Worm (Caenorhabditis elegans): ENCODE data around the gene drp-1.

Gene drp-1

ce11 chrIV:5548843-5549242, 10.6 kb downstream of the drp-1 start:
- TF ChIP-seq ztf-11 (tag; optimal IDR thresholded peaks at IDR 0.05) (no peak), lsy-2 (tag; optimal IDR thresholded peaks at IDR 0.05) (no peak), elt-3 (tag; optimal IDR thresholded peaks at IDR 0.05) (no peak), sptf-1 (tag; optimal IDR thresholded peaks at IDR 0.05) (peak; percentile 1), nhr-12 (tag; optimal IDR thresholded peaks at IDR 0.05) (no peak), ces-1 (GFP tag; optimal IDR thresholded peaks at IDR 0.05) (no peak), bed-3 (GFP tag; optimal IDR thresholded peaks at IDR 0.05) (no peak), sem-2 (GFP tag; optimal IDR thresholded peaks at IDR 0.05) (no peak), pha-4 (tag; optimal IDR thresholded peaks at IDR 0.05) (no peak), zip-8 (tag; optimal IDR thresholded peaks at IDR 0.05) (no peak), elt-1 (tag; optimal IDR thresholded peaks at IDR 0.05; ENCODE audit: borderline replicate concordance, insufficient read depth) (no peak), mep-1 (tag; optimal IDR thresholded peaks at IDR 0.05) (peak; percentile 2), ceh-39 (tag; optimal IDR thresholded peaks at IDR 0.05) (no peak), M03D4.4 (tag; optimal IDR thresholded peaks at IDR 0.05) (no peak), ceh-43 (GFP tag; optimal IDR thresholded peaks at IDR 0.05) (no peak), tbx-8 (GFP tag; optimal IDR thresholded peaks at IDR 0.05) (no peak), ham-2 (GFP tag; optimal IDR thresholded peaks at IDR 0.05) (no peak)

DNA sequence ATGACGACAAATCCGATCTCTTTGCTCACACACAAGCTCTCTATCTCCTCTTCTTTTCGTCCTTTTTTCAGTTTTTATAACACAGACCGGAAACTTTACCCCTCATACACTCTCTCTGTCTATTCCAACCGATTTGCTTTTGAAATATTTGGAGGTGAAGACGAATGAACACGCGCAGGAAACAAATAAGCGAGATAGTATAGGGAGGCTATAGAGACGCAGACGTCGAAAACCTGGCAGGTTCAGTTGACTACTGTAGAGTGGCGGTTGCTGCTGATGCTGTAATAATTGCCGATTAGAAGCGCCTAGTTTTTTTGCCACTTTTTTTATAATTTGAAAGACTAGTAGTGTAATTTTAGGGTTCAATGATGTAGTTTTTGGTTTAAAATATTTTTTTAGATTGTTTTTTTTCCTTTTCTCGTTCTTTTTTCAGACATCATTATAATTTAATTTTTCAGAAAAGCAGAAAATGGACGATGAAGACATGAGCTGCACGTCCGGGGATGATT, 12.4 kb downstream of the drp-1 start, which contains the start of gene ari-2:
Gene ari-2, plus strand, starts transcription at position 459 of the 509 bp plus-strand sequence.
- TF ChIP-seq ceh-39 (tag; optimal IDR thresholded peaks at IDR 0.05) (no peak), sptf-1 (tag; optimal IDR thresholded peaks at IDR 0.05) (no peak), hlh-1 (tag; optimal IDR thresholded peaks at IDR 0.05) (no peak), lsy-2 (tag; optimal IDR thresholded peaks at IDR 0.05) (peak; percentile 12)

- TF ChIP-seq ceh-83 (GFP tag; optimal IDR thresholded peaks at IDR 0.05) (no peak), ceh-39 (tag; optimal IDR thresholded peaks at IDR 0.05) (no peak), ham-2 (GFP tag; optimal IDR thresholded peaks at IDR 0.05) (no peak), unc-39 (tag; optimal IDR thresholded peaks at IDR 0.05) (no peak), nhr-76 (tag; optimal IDR thresholded peaks at IDR 0.05) (no peak), elt-1 (tag; optimal IDR thresholded peaks at IDR 0.05; ENCODE audit: borderline replicate concordance, insufficient read depth) (no peak), sptf-1 (tag; optimal IDR thresholded peaks at IDR 0.05) (no peak), zip-8 (tag; optimal IDR thresholded peaks at IDR 0.05) (no peak), lsy-2 (tag; optimal IDR thresholded peaks at IDR 0.05) (no peak), mep-1 (tag; optimal IDR thresholded peaks at IDR 0.05) (no peak), unc-62 (GFP tag; optimal IDR thresholded peaks at IDR 0.05) (no peak), sem-2 (GFP tag; optimal IDR thresholded peaks at IDR 0.05) (no peak), nhr-12 (tag; optimal IDR thresholded peaks at IDR 0.05) (no peak), elt-3 (tag; optimal IDR thresholded peaks at IDR 0.05) (no peak), ceh-43 (GFP tag; optimal IDR thresholded peaks at IDR 0.05) (no peak), M03D4.4 (tag; optimal IDR thresholded peaks at IDR 0.05) (no peak)
Measured at ce11 chrIV:5554168-5554567, 15.9 kb downstream of the drp-1 start.

ce11 chrIV:5561059-5561458, 22.8 kb downstream of the drp-1 start:
- TF ChIP-seq nhr-28 (tag; optimal IDR thresholded peaks at IDR 0.05) (no peak), lin-13 (tag; optimal IDR thresholded peaks at IDR 0.05) (no peak), ztf-11 (tag; optimal IDR thresholded peaks at IDR 0.05) (no peak), ceh-43 (GFP tag; optimal IDR thresholded peaks at IDR 0.05) (no peak), nhr-12 (tag; optimal IDR thresholded peaks at IDR 0.05) (no peak), ham-2 (GFP tag; optimal IDR thresholded peaks at IDR 0.05) (no peak), elt-1 (tag; optimal IDR thresholded peaks at IDR 0.05; ENCODE audit: borderline replicate concordance, insufficient read depth) (no peak), nhr-2 (tag; optimal IDR thresholded peaks at IDR 0.05) (no peak), unc-120 (tag; optimal IDR thresholded peaks at IDR 0.05; ENCODE audit: poor library complexity, severe bottlenecking) (no peak)

- TF ChIP-seq mls-2 (tag; optimal IDR thresholded peaks at IDR 0.05) (peak; percentile 29), ztf-11 (tag; optimal IDR thresholded peaks at IDR 0.05) (no peak), mep-1 (tag; optimal IDR thresholded peaks at IDR 0.05) (no peak), ham-2 (GFP tag; optimal IDR thresholded peaks at IDR 0.05) (peak; percentile 10)
Measured at ce11 chrIV:5561497-5562155, 23.3 kb downstream of the drp-1 start.

- TF ChIP-seq unc-120 (tag; optimal IDR thresholded peaks at IDR 0.05; ENCODE audit: poor library complexity, severe bottlenecking) (no peak), flh-1 (GFP tag; optimal IDR thresholded peaks at IDR 0.05) (no peak), zip-8 (tag; optimal IDR thresholded peaks at IDR 0.05) (no peak), pha-4 (tag; optimal IDR thresholded peaks at IDR 0.05) (no peak), tbx-8 (GFP tag; optimal IDR thresholded peaks at IDR 0.05) (no peak), nhr-2 (tag; optimal IDR thresholded peaks at IDR 0.05) (no peak), unc-62 (GFP tag; optimal IDR thresholded peaks at IDR 0.05) (no peak), elt-3 (tag; optimal IDR thresholded peaks at IDR 0.05) (no peak), nhr-28 (tag; optimal IDR thresholded peaks at IDR 0.05) (no peak), ceh-39 (tag; optimal IDR thresholded peaks at IDR 0.05) (no peak), hlh-1 (tag; optimal IDR thresholded peaks at IDR 0.05) (no peak), mls-2 (tag; optimal IDR thresholded peaks at IDR 0.05) (no peak), lin-32 (GFP tag; optimal IDR thresholded peaks at IDR 0.05) (no peak), lsy-2 (tag; optimal IDR thresholded peaks at IDR 0.05) (no peak), M03D4.4 (tag; optimal IDR thresholded peaks at IDR 0.05) (no peak), ces-1 (GFP tag; optimal IDR thresholded peaks at IDR 0.05) (no peak), sem-2 (GFP tag; optimal IDR thresholded peaks at IDR 0.05) (no peak), ztf-11 (tag; optimal IDR thresholded peaks at IDR 0.05) (no peak), drap-1 (GFP tag; optimal IDR thresholded peaks at IDR 0.05) (no peak)
Measured at ce11 chrIV:5563280-5563679, 25.0 kb downstream of the drp-1 start.

All from whole organism, mixed stage, embryonic.